Worm (Caenorhabditis elegans) whole organism, L2 larva: ENCODE measurements around the gene Y47D7A.6.

ENCODE experiments used
- R02D3.7 ChIP-seq: fragments of 150-350 bp; optimal IDR thresholded peaks from 2 replicates; lab custom pipeline; 2014; ENCODE audit warnings: missing biosample characterization, missing genetic modification characterization
- aly-2 ChIP-seq: fragments of 150-350 bp; optimal IDR thresholded peaks from 2 replicates; lab custom pipeline; 2014; ENCODE audit warnings: missing biosample characterization, missing genetic modification characterization
- blmp-1 ChIP-seq: sonication (generic microtip); optimal IDR thresholded peaks from 2 replicates; lab custom pipeline; 2017; ENCODE audit warnings: missing genetic modification characterization, mild to moderate bottlenecking, missing compliant biosample characterization, antibody characterized with exemption, moderate library complexity; ENCODE audit not compliant: insufficient read depth
- ceh-16 ChIP-seq: fragments of 150-350 bp; optimal IDR thresholded peaks from 2 replicates; lab custom pipeline; 2014; ENCODE audit warnings: missing biosample characterization, missing genetic modification characterization
- fos-1 ChIP-seq: fragments of 150-350 bp; optimal IDR thresholded peaks from 2 replicates; lab custom pipeline; 2014; ENCODE audit warnings: missing biosample characterization, missing genetic modification characterization
- mbf-1 ChIP-seq: sonication (generic microtip); optimal IDR thresholded peaks from 2 replicates; lab custom pipeline; 2017; ENCODE audit warnings: missing biosample characterization, missing genetic modification characterization
- peb-1 ChIP-seq: fragments of 150-350 bp; optimal IDR thresholded peaks from 2 replicates; lab custom pipeline; 2014; ENCODE audit warnings: missing biosample characterization, missing genetic modification characterization
- sma-9 ChIP-seq, 2 experiments: fragments of 150-350 bp in 1 of 2; sonication (generic microtip) in 1 of 2; optimal IDR thresholded peaks; 2 replicates each; lab custom pipeline; 2014 to 2016; ENCODE audit warnings: missing genetic modification characterization in 2 of 2, mild to moderate bottlenecking in 1 of 2, missing biosample characterization in 1 of 2, missing compliant biosample characterization in 1 of 2, missing genetic modification reagents in 1 of 2, moderate library complexity in 1 of 2
- unc-39 ChIP-seq: fragments of 150-350 bp; optimal IDR thresholded peaks from 2 replicates; lab custom pipeline; 2014; ENCODE audit warnings: missing biosample characterization, missing genetic modification characterization
- ztf-11 ChIP-seq: sonication (generic microtip); optimal IDR thresholded peaks from 2 replicates; lab custom pipeline; 2017; ENCODE audit warnings: missing biosample characterization, missing genetic modification characterization

DNA sequence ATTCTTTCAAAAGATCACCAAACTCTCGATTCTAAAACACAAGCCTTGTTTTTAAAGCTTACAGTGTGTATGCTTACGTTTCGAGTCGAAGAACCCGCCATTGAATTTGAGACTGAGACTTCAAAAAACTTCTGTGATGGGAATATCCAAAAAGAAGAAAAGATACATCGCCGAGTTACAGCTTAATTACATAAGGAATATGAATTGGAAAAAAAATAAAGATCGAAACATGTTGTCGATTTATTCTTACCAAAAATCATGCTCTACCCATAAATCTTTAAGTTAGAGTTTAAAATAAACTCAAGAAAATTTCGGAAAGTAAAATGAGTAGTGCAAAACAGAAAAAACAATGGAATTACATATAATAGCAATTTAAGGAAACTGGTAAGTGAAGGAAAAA, 31.8 kb downstream of the Y47D7A.6 start, which contains the start of gene F13A2.10:
- TF ChIP-seq aly-2 (tag; lab: Kevin White, UChicago) (no peak), fos-1 (tag; lab: Kevin White, UChicago) (no peak), sma-9 (GFP tag; optimal IDR thresholded peaks at IDR 0.05; lab: Kevin White, UChicago) (no peak), sma-9 (tag; optimal IDR thresholded peaks at IDR 0.05; lab: Kevin White, UChicago) (no peak), ceh-16 (tag; lab: Kevin White, UChicago) (no peak), ztf-11 (tag; lab: Kevin White, UChicago) (no peak), R02D3.7 (tag; lab: Kevin White, UChicago) (no peak), unc-39 (tag; lab: Kevin White, UChicago) (no peak), peb-1 (tag; lab: Kevin White, UChicago) (no peak), blmp-1 (tag; lab: Kevin White, UChicago) (no peak), mbf-1 (tag; lab: Kevin White, UChicago) (no peak)
